Fruit fly (Drosophila melanogaster): ENCODE data around the gene tara.

DNA sequence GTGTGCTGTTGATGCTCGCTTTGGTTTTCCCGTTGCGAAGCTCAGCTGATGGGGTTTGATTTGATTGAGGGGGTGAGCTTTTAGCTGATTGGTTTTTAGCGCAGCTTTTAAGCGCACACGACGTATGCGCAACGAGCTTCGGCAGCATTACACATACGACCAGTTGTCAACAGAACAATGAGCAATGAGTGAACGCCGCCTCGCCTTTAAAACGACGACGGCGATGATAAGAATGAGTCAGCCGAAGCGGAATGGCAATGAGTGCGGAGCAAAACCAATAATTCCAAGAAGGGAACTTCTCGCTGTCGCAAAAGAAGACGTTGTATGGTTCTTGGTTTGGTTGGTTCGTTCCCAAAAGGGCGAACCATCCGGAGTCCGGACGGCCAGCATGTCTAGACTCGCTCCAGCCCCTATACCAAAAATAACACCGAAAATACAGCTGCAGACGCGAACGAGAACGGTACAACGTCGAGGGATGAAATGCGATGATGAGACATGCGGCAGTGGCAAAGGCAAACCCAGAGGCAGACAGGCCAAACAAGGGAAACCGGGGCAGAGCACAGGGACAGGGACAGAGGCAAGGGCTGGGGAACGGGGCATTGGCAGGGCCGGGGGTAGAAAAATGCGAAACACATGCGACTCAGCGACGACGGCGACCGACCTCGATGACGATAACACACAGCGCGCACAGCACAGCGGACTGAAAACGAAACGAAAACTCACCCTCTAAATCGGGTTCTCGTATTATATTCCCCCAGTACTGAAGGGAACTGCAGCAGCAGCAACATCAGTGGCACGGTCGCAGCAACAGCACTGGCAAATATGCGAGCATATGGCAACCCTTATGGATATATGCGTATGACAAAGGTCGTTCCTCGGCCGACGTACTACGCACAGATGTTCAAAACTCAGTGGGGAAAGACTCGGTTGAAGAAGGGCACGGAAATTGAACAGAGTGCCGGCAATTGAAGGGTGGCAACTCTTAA, 29.5 kb downstream of the tara start:
- TF ChIP-seq psq (optimal IDR thresholded peaks at IDR 0.05) = no peak
- TF ChIP-seq insv (optimal IDR thresholded peaks at IDR 0.05) = no peak
- TF ChIP-seq Myc (optimal IDR thresholded peaks at IDR 0.05) = no peak
- no peak for TF ChIP-seq h (optimal IDR thresholded peaks at IDR 0.05)
- no peak for TF ChIP-seq ttk (optimal IDR thresholded peaks at IDR 0.05)

Measured in Kc167 (cell line).